Worm (Caenorhabditis elegans): ENCODE data around the gene mig-14.

DNA sequence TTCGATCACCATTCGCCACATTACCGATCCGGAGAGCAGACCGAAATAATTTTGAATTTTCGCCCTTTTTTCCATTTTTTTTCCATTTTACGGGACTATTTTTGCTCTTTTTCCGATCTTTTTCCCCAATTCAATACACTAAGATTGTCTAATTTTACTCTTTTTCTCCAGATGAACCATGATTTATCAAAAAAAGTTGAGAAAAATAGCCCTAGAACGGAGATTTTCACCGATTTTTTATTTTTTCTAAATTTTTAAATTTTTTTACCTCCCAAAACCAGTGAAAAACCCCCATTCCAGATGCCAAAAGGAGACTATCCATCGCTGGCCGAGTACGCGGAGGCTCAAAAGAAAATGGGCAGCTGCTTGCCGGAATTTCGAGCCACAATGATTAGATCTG lies 12.1 kb upstream of the mig-14 start, which contains the start of gene Y54G9A.9:
- TF ChIP-seq egl-27 (tag; optimal IDR thresholded peaks at IDR 0.05) (no peak), snpc-4 (tag; optimal IDR thresholded peaks at IDR 0.05) (no peak)
